Fruit fly (Drosophila melanogaster): Measurements from ENCODE around the gene dsh.

dsh gene

DNA sequence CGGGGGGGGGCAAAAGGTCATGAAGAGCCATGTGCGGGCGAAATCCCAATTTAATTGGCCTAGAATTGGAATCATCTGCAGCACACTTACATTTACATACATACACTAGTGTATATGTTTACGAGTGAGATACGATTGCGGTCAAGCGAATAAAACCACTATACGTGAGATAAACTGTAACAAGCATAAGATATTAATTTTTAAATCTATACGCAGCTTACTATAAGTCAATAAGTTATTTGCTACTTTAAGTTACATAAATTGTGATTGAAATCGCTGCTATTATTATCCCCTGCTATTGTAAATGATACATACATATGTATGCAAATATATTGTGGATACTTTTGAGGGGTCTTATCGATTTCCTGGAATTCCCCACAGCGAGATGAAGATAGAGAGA is 23.5 kb downstream of the dsh start (continued):
- no peak for TF ChIP-seq CG2129 (GFP tag; IDR thresholded peaks at IDR 0.05; ENCODE audit: partially characterized antibody)
- peak; percentile 31 for TF ChIP-seq fd3F (GFP tag; optimal IDR thresholded peaks at IDR 0.05)
- TF ChIP-seq D19B (GFP tag; optimal IDR thresholded peaks at IDR 0.05) = no peak
- TF ChIP-seq Trl (optimal IDR thresholded peaks at IDR 0.05) = no peak
- no peak for TF ChIP-seq Trl (GFP tag; optimal IDR thresholded peaks at IDR 0.05)
- peak; percentile 65 for TF ChIP-seq slbo (GFP tag; IDR thresholded peaks at IDR 0.05)
- no peak for TF ChIP-seq Adf1 (GFP tag; IDR thresholded peaks at IDR 0.05)
- no peak for TF ChIP-seq Tbp (GFP tag; optimal IDR thresholded peaks at IDR 0.05)
- peak; percentile 2 for TF ChIP-seq gro (GFP tag; optimal IDR thresholded peaks at IDR 0.05)
- TF ChIP-seq H2.0 (GFP tag; IDR thresholded peaks at IDR 0.05) = peak; percentile 54
- no peak for TF ChIP-seq bab2 (GFP tag; optimal IDR thresholded peaks at IDR 0.05)
- TF ChIP-seq Atf6 (GFP tag; IDR thresholded peaks at IDR 0.05) = peak; percentile 55
- no peak for TF ChIP-seq wek (GFP tag; optimal IDR thresholded peaks at IDR 0.05)
- peak; percentile 46 for TF ChIP-seq CG17359 (tag; optimal IDR thresholded peaks at IDR 0.05)
- no peak for TF ChIP-seq abd-A (tag; optimal IDR thresholded peaks at IDR 0.05)
- TF ChIP-seq lab (GFP tag; optimal IDR thresholded peaks at IDR 0.05) = peak; percentile 70
- no peak for TF ChIP-seq Hr39 (optimal IDR thresholded peaks at IDR 0.05)
- no peak for TF ChIP-seq gt (GFP tag; IDR thresholded peaks at IDR 0.05)
- no peak for TF ChIP-seq CG4282 (GFP tag; optimal IDR thresholded peaks at IDR 0.05)
- no peak for TF ChIP-seq CG6854 (GFP tag; optimal IDR thresholded peaks at IDR 0.05)
- peak; percentile 44 for TF ChIP-seq Sox102F (GFP tag; optimal IDR thresholded peaks at IDR 0.05)
- TF ChIP-seq CG5245 (GFP tag; optimal IDR thresholded peaks at IDR 0.05) = no peak
- no peak for TF ChIP-seq Myb (GFP tag; optimal IDR thresholded peaks at IDR 0.05)
- no peak for TF ChIP-seq Vsx1 (GFP tag; optimal IDR thresholded peaks at IDR 0.05)
- TF ChIP-seq eyg (GFP tag; optimal IDR thresholded peaks at IDR 0.05) = no peak
- peak; percentile 25 for TF ChIP-seq org-1 (GFP tag; optimal IDR thresholded peaks at IDR 0.05)
- TF ChIP-seq CG2678 (tag; optimal IDR thresholded peaks at IDR 0.05) = peak; percentile 72
- TF ChIP-seq NFAT (GFP tag; IDR thresholded peaks at IDR 0.05) = peak; percentile 42; the same call in 1 of the 2 replicates
- no peak for TF ChIP-seq CG6272 (GFP tag; IDR thresholded peaks at IDR 0.05)
- TF ChIP-seq CkIIα-i1 (GFP tag; IDR thresholded peaks at IDR 0.05) = no peak
- peak; percentile 73 for TF ChIP-seq ci (GFP tag; IDR thresholded peaks at IDR 0.05)
- TF ChIP-seq unpg (GFP tag; optimal IDR thresholded peaks at IDR 0.05) = peak; percentile 58
- TF ChIP-seq caup (GFP tag; optimal IDR thresholded peaks at IDR 0.05; ENCODE audit: severe bottlenecking) = peak; percentile 11
- TF ChIP-seq Poxn (GFP tag; IDR thresholded peaks at IDR 0.05) = no peak
- TF ChIP-seq CG31224 (GFP tag; IDR thresholded peaks at IDR 0.05) = peak; percentile 45; the same call in 1 of the 2 replicates
- TF ChIP-seq CG30431 (GFP tag; optimal IDR thresholded peaks at IDR 0.05) = no peak
- TF ChIP-seq TFAM (GFP tag; optimal IDR thresholded peaks at IDR 0.05) = no peak
- peak; percentile 16 for TF ChIP-seq Hsf (GFP tag; optimal IDR thresholded peaks at IDR 0.05)
- TF ChIP-seq CG12104 (GFP tag; optimal IDR thresholded peaks at IDR 0.05) = no peak
- no peak for TF ChIP-seq jumu (GFP tag; optimal IDR thresholded peaks at IDR 0.05)
- TF ChIP-seq CG14441 (GFP tag; IDR thresholded peaks at IDR 0.05) = peak; percentile 60
- peak; percentile 51 for TF ChIP-seq CG13296 (GFP tag; optimal IDR thresholded peaks at IDR 0.05)
- TF ChIP-seq CTCF (GFP tag; optimal IDR thresholded peaks at IDR 0.05) = no peak
- TF ChIP-seq CG18619 (GFP tag; optimal IDR thresholded peaks at IDR 0.05) = peak; percentile 14
- TF ChIP-seq aop (GFP tag; IDR thresholded peaks at IDR 0.05) = no peak
- no peak for TF ChIP-seq CG10959 (GFP tag; IDR thresholded peaks at IDR 0.05)
- TF ChIP-seq mirr (GFP tag; optimal IDR thresholded peaks at IDR 0.05) = peak; percentile 28
- peak; percentile 40; the same call in 1 of the 3 replicates for TF ChIP-seq H15 (GFP tag; IDR thresholded peaks at IDR 0.05)
- no peak for TF ChIP-seq danr (GFP tag; IDR thresholded peaks at IDR 0.05)
- TF ChIP-seq CG4617 (GFP tag; optimal IDR thresholded peaks at IDR 0.05; ENCODE audit: borderline replicate concordance) = no peak
- peak; percentile 19; the same call in 1 of the 2 replicates for TF ChIP-seq ap (GFP tag; IDR thresholded peaks at IDR 0.05)
- TF ChIP-seq CG10462 (GFP tag; optimal IDR thresholded peaks at IDR 0.05) = no peak
- TF ChIP-seq Stat92E (GFP tag; optimal IDR thresholded peaks at IDR 0.05) = no peak

Data from whole organism, embryonic.